Worm (Caenorhabditis elegans) whole organism, late embryonic: ENCODE results near the gene Y65A5A.1.

Source experiments
- K09A11.1 ChIP-seq: sonication (generic microtip); optimal IDR thresholded peaks from 2 replicates; lab custom pipeline; 2017; ENCODE audit warnings: antibody characterized with exemption, mild to moderate bottlenecking, missing genetic modification characterization, missing compliant biosample characterization; ENCODE audit not compliant: insufficient read depth
- T23F11.4 ChIP-seq: fragments of 200-800 bp; sonication (Bioruptor generic); optimal IDR thresholded peaks from 2 replicates; lab custom pipeline; 2018; ENCODE audit warnings: mild to moderate bottlenecking, missing genetic modification characterization, missing compliant biosample characterization
- ahr-1 ChIP-seq: sonication (generic microtip); optimal IDR thresholded peaks from 2 replicates; lab custom pipeline; 2016; ENCODE audit warnings: missing genetic modification characterization, missing compliant biosample characterization
- ama-1 ChIP-seq: fragments of 150-350 bp; optimal IDR thresholded peaks from 2 replicates; lab custom pipeline; 2014
- ceh-18 ChIP-seq: sonication (generic microtip); optimal IDR thresholded peaks from 2 replicates; lab custom pipeline; 2016; ENCODE audit warnings: missing genetic modification characterization, missing compliant biosample characterization
- ceh-22 ChIP-seq: sonication (generic microtip); optimal IDR thresholded peaks from 2 replicates; lab custom pipeline; 2017; ENCODE audit warnings: missing biosample characterization, missing genetic modification characterization
- ceh-30 ChIP-seq: fragments of 150-350 bp; optimal IDR thresholded peaks from 2 replicates; lab custom pipeline; 2014; ENCODE audit warnings: missing biosample characterization, missing genetic modification characterization
- ceh-31 ChIP-seq: sonication (generic microtip); optimal IDR thresholded peaks from 2 replicates; lab custom pipeline; 2016; ENCODE audit warnings: missing genetic modification characterization, missing compliant biosample characterization
- ceh-9 ChIP-seq: sonication (generic microtip); optimal IDR thresholded peaks from 2 replicates; lab custom pipeline; 2016; ENCODE audit warnings: mild to moderate bottlenecking, missing genetic modification characterization, inconsistent platforms, missing compliant biosample characterization
- elt-4 ChIP-seq: sonication (generic microtip); optimal IDR thresholded peaks from 2 replicates; lab custom pipeline; 2016; ENCODE audit warnings: missing genetic modification characterization, missing compliant biosample characterization
- ets-4 ChIP-seq: sonication (generic microtip); optimal IDR thresholded peaks from 2 replicates; lab custom pipeline; 2016; ENCODE audit warnings: missing genetic modification characterization, missing compliant biosample characterization
- eyg-1 ChIP-seq: sonication (generic microtip); optimal IDR thresholded peaks from 2 replicates; lab custom pipeline; 2016; ENCODE audit warnings: missing genotype, missing genetic modification characterization, missing compliant biosample characterization
- fkh-6 ChIP-seq: sonication (generic microtip); optimal IDR thresholded peaks from 2 replicates; lab custom pipeline; 2016; ENCODE audit warnings: missing genetic modification characterization, missing compliant biosample characterization
- hlh-15 ChIP-seq: sonication (generic microtip); optimal IDR thresholded peaks from 2 replicates; lab custom pipeline; 2016; ENCODE audit warnings: missing genetic modification characterization, missing compliant biosample characterization
- hlh-30 ChIP-seq: sonication (generic microtip); optimal IDR thresholded peaks from 2 replicates; lab custom pipeline; 2017; ENCODE audit warnings: antibody characterized with exemption, missing genetic modification characterization, missing compliant biosample characterization; ENCODE audit not compliant: insufficient read depth
- lin-11 ChIP-seq: fragments of 200-800 bp; sonication (Bioruptor generic); optimal IDR thresholded peaks from 2 replicates; lab custom pipeline; 2018; ENCODE audit warnings: mild to moderate bottlenecking, missing genetic modification characterization, missing compliant biosample characterization
- mec-3 ChIP-seq: sonication (generic microtip); optimal IDR thresholded peaks from 2 replicates; lab custom pipeline; 2016; ENCODE audit warnings: borderline replicate concordance, missing genetic modification characterization, missing compliant biosample characterization
- nhr-11 ChIP-seq: fragments of 150-350 bp; optimal IDR thresholded peaks from 2 replicates; lab custom pipeline; 2014; ENCODE audit warnings: missing biosample characterization, missing genetic modification characterization
- pag-3 ChIP-seq: sonication (generic microtip); optimal IDR thresholded peaks from 2 replicates; lab custom pipeline; 2016; ENCODE audit warnings: missing compliant biosample characterization, missing genetic modification characterization, borderline replicate concordance
- pat-9 ChIP-seq: fragments of 200-800 bp; sonication (Bioruptor generic); optimal IDR thresholded peaks from 2 replicates; lab custom pipeline; 2018; ENCODE audit warnings: mild to moderate bottlenecking, missing genetic modification characterization, moderate library complexity, missing compliant biosample characterization
- pax-1 ChIP-seq: fragments of 150-350 bp; optimal IDR thresholded peaks from 2 replicates; lab custom pipeline; 2014; ENCODE audit warnings: missing biosample characterization, missing genetic modification characterization
- pha-4 ChIP-seq: fragments of 150-350 bp; optimal IDR thresholded peaks from 2 replicates; lab custom pipeline; 2018; ENCODE audit warnings: missing biosample characterization, missing genetic modification reagents, missing genetic modification characterization
- pros-1 ChIP-seq: fragments of 150-350 bp; optimal IDR thresholded peaks from 2 replicates; lab custom pipeline; 2014; ENCODE audit warnings: missing biosample characterization, missing genetic modification reagents, missing genetic modification characterization
- rnt-1 ChIP-seq: sonication (generic microtip); optimal IDR thresholded peaks from 2 replicates; lab custom pipeline; 2016; ENCODE audit warnings: missing genetic modification characterization, missing compliant biosample characterization
- syd-9 ChIP-seq: sonication (generic microtip); optimal IDR thresholded peaks from 2 replicates; lab custom pipeline; 2016; ENCODE audit warnings: mild to moderate bottlenecking, missing genetic modification characterization, moderate library complexity, missing compliant biosample characterization
- tbx-7 ChIP-seq: sonication (generic microtip); optimal IDR thresholded peaks from 2 replicates; lab custom pipeline; 2016; ENCODE audit warnings: missing genotype, missing genetic modification characterization, missing compliant biosample characterization
- ttx-3 ChIP-seq: sonication (generic microtip); optimal IDR thresholded peaks from 2 replicates; lab custom pipeline; 2016; ENCODE audit warnings: missing genetic modification reagents, missing genetic modification characterization, missing compliant biosample characterization

The Y65A5A.1 gene

ce11 chrIV:16380278-16380677 lies 19.3 kb downstream of the Y65A5A.1 start:
- TF ChIP-seq ets-4, result no peak
- TF ChIP-seq nhr-11 (tag; lab: Kevin White, UChicago), result no peak
- no peak for TF ChIP-seq ttx-3 (tag; lab: Kevin White, UChicago)
- no peak for TF ChIP-seq ceh-31 (tag; lab: Kevin White, UChicago)

ce11 chrIV:16377942-16378341 lies 21.7 kb downstream of the Y65A5A.1 start:
- TF ChIP-seq ama-1 (lab: Kevin White, UChicago), result no peak

- no peak for TF ChIP-seq ets-4
- no peak for TF ChIP-seq elt-4 (tag; lab: Kevin White, UChicago)
- no peak for TF ChIP-seq ahr-1
- TF ChIP-seq lin-11 (tag; lab: Kevin White, UChicago), result no peak
- no peak for TF ChIP-seq pax-1 (tag; lab: Kevin White, UChicago)
- TF ChIP-seq fkh-6, result no peak
- no peak for TF ChIP-seq pag-3
- no peak for TF ChIP-seq hlh-30 (tag; lab: Kevin White, UChicago)
- no peak for TF ChIP-seq ceh-9 (tag; lab: Kevin White, UChicago)
- no peak for TF ChIP-seq mec-3 (tag; lab: Kevin White, UChicago)
- no peak for TF ChIP-seq syd-9
- no peak for TF ChIP-seq ama-1 (lab: Kevin White, UChicago)
- no peak for TF ChIP-seq rnt-1 (tag; lab: Kevin White, UChicago)
- no peak for TF ChIP-seq T23F11.4 (GFP tag; lab: Kevin White, UChicago)
- no peak for TF ChIP-seq pha-4
- no peak for TF ChIP-seq pros-1 (tag; lab: Kevin White, UChicago)
- no peak for TF ChIP-seq eyg-1 (tag; lab: Kevin White, UChicago)
- no peak for TF ChIP-seq hlh-15 (tag; lab: Kevin White, UChicago)
- TF ChIP-seq ceh-18 (tag; lab: Kevin White, UChicago), result no peak
- no peak for TF ChIP-seq pat-9
These were observed 29.0 kb downstream of the Y65A5A.1 start for ce11 chrIV:16370592-16370991.

ce11 chrIV:16364581-16364980 lies 35.0 kb downstream of the Y65A5A.1 start:
- TF ChIP-seq syd-9 (no peak), tbx-7 (tag; lab: Kevin White, UChicago) (no peak), elt-4 (tag; lab: Kevin White, UChicago) (no peak), ceh-22 (tag; lab: Kevin White, UChicago) (no peak)

ce11 chrIV:16350690-16351089 lies 48.9 kb downstream of the Y65A5A.1 start, which contains the start of gene C35D6.4:
C35D6.4 (plus strand) TSS chrIV:16350990.
- no peak for TF ChIP-seq K09A11.1 (tag; lab: Kevin White, UChicago)
- no peak for TF ChIP-seq ceh-30 (tag; lab: Kevin White, UChicago)
- no peak for TF ChIP-seq ceh-31 (tag; lab: Kevin White, UChicago)
- TF ChIP-seq elt-4 (tag; lab: Kevin White, UChicago), result no peak
- TF ChIP-seq, all 69 proteins: peak for 0
